Worm (Caenorhabditis elegans): Measurements from ENCODE around the gene fbxc-30.
A peak's percentile ranks its signal among the peaks of the same experiment; 100 is the strongest.
"Not testable (repeated sequence)": the region's sequence is repeated elsewhere in the genome, so short reads cannot be mapped to it uniquely, and the experiment has no call there.

The fbxc-30 gene

DNA sequence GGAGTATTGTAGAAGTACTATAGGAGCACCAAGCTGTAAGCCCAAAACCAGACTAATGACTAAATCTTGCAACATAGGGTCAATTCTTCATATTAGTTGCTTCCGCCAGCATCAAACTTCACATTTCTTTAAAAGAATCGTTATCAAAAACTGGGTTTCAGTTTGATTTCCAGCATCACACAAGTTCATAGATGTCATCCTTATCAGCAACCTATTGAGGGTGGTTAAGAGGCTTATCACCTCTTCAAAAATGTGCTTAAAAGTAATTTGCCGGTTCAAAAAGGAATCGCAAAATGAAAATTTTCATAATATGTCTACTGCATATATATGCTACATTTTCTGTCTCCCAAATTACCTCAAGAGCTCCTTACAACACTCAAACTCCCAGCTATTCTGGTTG, 26.3 kb downstream of the fbxc-30 start, which contains the start of gene clec-43:
Gene clec-43, plus strand, starts transcription at position 294 of the 400 bp plus-strand sequence.
- TF ChIP-seq atf-7 (tag; optimal IDR thresholded peaks at IDR 0.05) (no peak), nhr-80 (tag; optimal IDR thresholded peaks at IDR 0.05) (peak; percentile 70), let-607 (tag; optimal IDR thresholded peaks at IDR 0.05) (no peak), F22D6.2 (tag; optimal IDR thresholded peaks at IDR 0.05) (no peak), lin-54 (GFP tag; optimal IDR thresholded peaks at IDR 0.05) (no peak), gei-17 (GFP tag; optimal IDR thresholded peaks at IDR 0.05) (no peak), chd-7 (tag; optimal IDR thresholded peaks at IDR 0.05) (no peak), F37B4.10 (GFP tag; IDR thresholded peaks at IDR 0.05) (0 out of 2 replicates have a peak, but pooled peaks have one; percentile 23), F57A8.1 (GFP tag; optimal IDR thresholded peaks at IDR 0.05) (no peak), ztf-26 (tag; optimal IDR thresholded peaks at IDR 0.05) (no peak), hlh-26 (GFP tag; conservative IDR thresholded peaks at IDR 0.05) (no peak), nhr-27 (tag; optimal IDR thresholded peaks at IDR 0.05) (no peak)

DNA sequence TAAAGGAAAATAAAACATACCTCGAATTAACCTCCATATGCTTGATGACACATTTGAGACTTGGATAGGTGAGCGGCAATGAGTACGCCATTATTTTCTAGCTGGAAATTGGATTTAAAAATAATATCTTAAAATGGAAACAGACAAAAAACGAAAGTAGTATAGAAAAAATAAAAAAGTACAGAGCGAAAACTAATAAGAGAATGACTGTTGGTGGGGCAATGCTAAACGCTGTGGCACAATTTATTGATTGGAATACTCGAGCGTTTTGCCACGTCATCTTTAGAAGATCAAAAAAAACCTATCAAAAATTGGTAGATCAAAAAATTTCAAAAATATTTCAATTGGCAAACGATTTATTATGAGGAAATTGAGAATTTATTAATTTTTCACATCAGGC, 30.7 kb downstream of the fbxc-30 start, which contains the start of gene fbxc-32:
Gene fbxc-32, minus strand, starts transcription at position 101 of the 400 bp plus-strand sequence.
- no peak for TF ChIP-seq unc-62 (GFP tag; optimal IDR thresholded peaks at IDR 0.05)

DNA sequence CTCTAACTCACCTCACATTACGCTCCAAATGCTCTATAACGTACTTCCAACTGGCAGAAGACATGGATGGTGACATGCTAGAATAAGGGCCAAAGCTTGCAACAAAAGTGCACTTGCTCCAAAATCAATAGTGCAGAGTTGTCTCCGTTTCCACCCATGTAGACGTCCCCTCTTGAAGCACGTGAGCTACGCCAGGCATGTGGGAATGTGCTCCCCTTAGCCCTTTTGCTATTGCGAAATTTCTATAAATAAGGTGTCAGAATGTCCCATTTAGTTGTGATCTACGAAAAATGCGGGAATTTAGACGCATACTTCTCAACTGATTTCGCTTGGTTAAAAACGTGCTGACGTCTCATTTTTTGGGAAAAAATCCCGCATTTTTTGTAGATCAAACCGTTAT, 33.0 kb downstream of the fbxc-30 start:
- TF ChIP-seq madf-3 (GFP tag; IDR thresholded peaks at IDR 0.05) (0 out of 2 replicates have a peak, but pooled peaks have one; percentile 41), nfyb-1 (GFP tag; IDR thresholded peaks at IDR 0.05) (no peak), nfya-2 (GFP tag; IDR thresholded peaks at IDR 0.05) (no peak), F55B11.4 (tag; optimal IDR thresholded peaks at IDR 0.05; ENCODE audit: borderline replicate concordance, insufficient read depth) (no peak), hlh-26 (GFP tag; conservative IDR thresholded peaks at IDR 0.05) (no peak), cebp-1 (GFP tag; IDR thresholded peaks at IDR 0.05) (peak; percentile 68), cebp-1 (tag; optimal IDR thresholded peaks at IDR 0.05) (peak; percentile 91)

- TF ChIP-seq zfh-2 (GFP tag; conservative IDR thresholded peaks at IDR 0.05), result 0 out of 2 replicates have a peak, but pooled peaks have one; percentile 5
- no peak for TF ChIP-seq pbrm-1 (GFP tag; IDR thresholded peaks at IDR 0.05)
These were observed 35.6 kb downstream of the fbxc-30 start for ce11 chrII:953052-953451.

DNA sequence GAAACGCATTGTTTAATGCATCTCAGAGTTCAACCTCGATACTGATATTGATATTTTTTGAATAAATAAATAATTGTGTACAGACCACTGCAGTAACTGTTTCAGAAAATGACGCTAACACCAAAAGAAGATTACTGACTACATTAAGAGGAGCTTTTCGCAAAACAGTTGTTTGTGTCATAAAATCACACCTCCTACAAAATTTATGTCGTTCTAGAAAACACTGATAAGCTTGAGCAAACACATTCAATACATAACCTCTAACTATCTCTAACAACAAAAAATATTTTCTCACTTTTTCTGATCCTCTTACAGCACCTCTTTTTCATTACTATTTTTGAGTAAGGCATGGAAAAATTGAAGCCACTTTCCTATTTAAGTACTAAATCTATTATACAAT, 37.2 kb downstream of the fbxc-30 start, which contains the start of gene fbxc-7:
Gene fbxc-7, plus strand, starts transcription at position 301 of the 400 bp plus-strand sequence.
- TF ChIP-seq chd-7 (tag; optimal IDR thresholded peaks at IDR 0.05); nfya-1 (tag; optimal IDR thresholded peaks at IDR 0.05; ENCODE audit: borderline replicate concordance, insufficient read depth); nfyb-1 (GFP tag; IDR thresholded peaks at IDR 0.05): not testable (repeated sequence)

DNA sequence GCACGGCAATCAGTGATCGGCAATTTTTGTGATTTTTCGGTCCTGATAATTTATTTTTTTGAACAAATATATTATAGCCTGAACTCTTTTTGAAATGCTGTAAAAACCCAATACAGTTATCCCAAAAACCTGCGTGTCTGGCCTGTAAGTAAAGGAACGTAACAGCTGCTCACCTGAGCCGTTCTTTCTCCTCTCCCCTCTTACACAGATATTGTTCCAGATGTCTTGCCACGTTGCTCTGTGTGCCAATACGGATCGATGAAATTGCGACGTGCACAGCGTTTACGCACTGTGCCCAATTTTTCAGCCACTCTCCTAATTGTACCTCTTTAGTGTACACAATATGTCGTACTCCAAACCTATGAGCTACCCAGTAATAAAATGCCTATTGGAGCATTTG, 41.2 kb downstream of the fbxc-30 start, which contains the start of gene sdz-4:
Gene sdz-4, plus strand, starts transcription at position 301 of the 400 bp plus-strand sequence.
- TF ChIP-seq repo-1 (tag; optimal IDR thresholded peaks at IDR 0.05), result no peak

ce11 chrII:960218-960617, 42.8 kb downstream of the fbxc-30 start, which contains the start of the genes C32B5.18 and C32B5.7:
TSS of gene C32B5.18 (plus strand) at chrII:960518.
TSS of gene C32B5.7 (plus strand) at chrII:960528.
- 0 out of 2 replicates have a peak, but pooled peaks have one; percentile 36 for TF ChIP-seq madf-3 (GFP tag; IDR thresholded peaks at IDR 0.05)
- 0 out of 2 replicates have a peak, but pooled peaks have one; percentile 29 for TF ChIP-seq egl-18 (GFP tag; IDR thresholded peaks at IDR 0.05)
- no peak for TF ChIP-seq ZK185.1 (tag; optimal IDR thresholded peaks at IDR 0.05; ENCODE audit: poor library complexity, severe bottlenecking)
- TF ChIP-seq F39B2.1 (GFP tag; IDR thresholded peaks at IDR 0.05), result no peak
- no peak for TF ChIP-seq bed-1 (GFP tag; IDR thresholded peaks at IDR 0.05)
- no peak for TF ChIP-seq C06A6.2 (GFP tag; conservative IDR thresholded peaks at IDR 0.05)
